Fruit fly (Drosophila melanogaster): ENCODE results near the gene drl.

DNA sequence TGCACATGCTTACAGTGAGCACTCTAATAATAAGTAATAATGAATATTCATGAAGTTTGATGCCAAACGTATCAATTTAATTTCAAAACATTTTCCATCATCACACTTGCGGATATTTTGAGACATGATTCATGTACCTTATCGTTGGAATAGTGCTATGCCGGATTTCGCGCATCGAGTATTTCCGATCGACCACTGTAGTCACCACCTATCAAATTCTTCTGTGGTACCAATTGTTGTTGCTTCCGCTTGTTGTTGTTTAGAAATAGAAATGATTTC is 49.2 kb upstream of the drl start:
- no peak for TF ChIP-seq CG8478 (optimal IDR thresholded peaks at IDR 0.05)
- TF ChIP-seq CTCF (optimal IDR thresholded peaks at IDR 0.05) = no peak

All from S2 (cell line).